Worm (Caenorhabditis elegans): ENCODE results near the gene tni-1.
A peak's percentile ranks its signal among the peaks of the same experiment; 100 is the strongest.

tni-1 gene

ce11 chrX:11355856-11356255, 21.4 kb downstream of the tni-1 start:
- no peak for TF ChIP-seq lsy-12 (tag; optimal IDR thresholded peaks at IDR 0.05)
- no peak for TF ChIP-seq snpc-4 (tag; optimal IDR thresholded peaks at IDR 0.05)
- no peak for TF ChIP-seq nhr-23 (tag; optimal IDR thresholded peaks at IDR 0.05)
- TF ChIP-seq skn-1 (tag; optimal IDR thresholded peaks at IDR 0.05) = no peak
- TF ChIP-seq ceh-82 (tag; optimal IDR thresholded peaks at IDR 0.05) = no peak
- TF ChIP-seq fos-1 (tag; optimal IDR thresholded peaks at IDR 0.05) = no peak
- TF ChIP-seq nhr-12 (tag; optimal IDR thresholded peaks at IDR 0.05) = no peak
- no peak for TF ChIP-seq ztf-11 (tag; optimal IDR thresholded peaks at IDR 0.05)
- TF ChIP-seq ceh-28 (tag; optimal IDR thresholded peaks at IDR 0.05) = no peak
- TF ChIP-seq nhr-11 (tag; optimal IDR thresholded peaks at IDR 0.05) = no peak
- TF ChIP-seq ceh-9 (tag; optimal IDR thresholded peaks at IDR 0.05) = no peak
- TF ChIP-seq nhr-67 (tag; optimal IDR thresholded peaks at IDR 0.05) = no peak

- no peak for TF ChIP-seq fos-1 (tag; optimal IDR thresholded peaks at IDR 0.05)
- TF ChIP-seq zag-1 (tag; optimal IDR thresholded peaks at IDR 0.05) = no peak
- no peak for TF ChIP-seq hmg-11 (tag; optimal IDR thresholded peaks at IDR 0.05)
- no peak for TF ChIP-seq eor-1 (tag; optimal IDR thresholded peaks at IDR 0.05)
- no peak for TF ChIP-seq nhr-77 (tag; optimal IDR thresholded peaks at IDR 0.05)
- no peak for TF ChIP-seq snpc-4 (tag; optimal IDR thresholded peaks at IDR 0.05)
- no peak for TF ChIP-seq nhr-67 (tag; optimal IDR thresholded peaks at IDR 0.05)
- no peak for TF ChIP-seq unc-39 (tag; optimal IDR thresholded peaks at IDR 0.05)
Measured at ce11 chrX:11351856-11352255, 25.4 kb downstream of the tni-1 start, which contains the start of gene pgp-3. Gene pgp-3, plus strand, starts transcription at chrX:11352156.

- peak; percentile 91 for TF ChIP-seq elt-2 (tag; optimal IDR thresholded peaks at IDR 0.05)
- peak; percentile 21 for TF ChIP-seq pqm-1 (tag; optimal IDR thresholded peaks at IDR 0.05)
- no peak for TF ChIP-seq R02D3.7 (tag; optimal IDR thresholded peaks at IDR 0.05)
- TF ChIP-seq nhr-77 (tag; optimal IDR thresholded peaks at IDR 0.05) = no peak
Measured at ce11 chrX:11351288-11351687, 26.0 kb downstream of the tni-1 start.

- no peak for TF ChIP-seq sea-2 (GFP tag; optimal IDR thresholded peaks at IDR 0.05)
- no peak for TF ChIP-seq ZK546.5 (tag; optimal IDR thresholded peaks at IDR 0.05)
- TF ChIP-seq pha-4 (tag; optimal IDR thresholded peaks at IDR 0.05) = no peak
- TF ChIP-seq egl-27 (tag; optimal IDR thresholded peaks at IDR 0.05) = no peak
- no peak for TF ChIP-seq nhr-76 (tag; optimal IDR thresholded peaks at IDR 0.05)
- TF ChIP-seq snpc-4 (tag; optimal IDR thresholded peaks at IDR 0.05) = no peak
- no peak for TF ChIP-seq eor-1 (tag; optimal IDR thresholded peaks at IDR 0.05)
- no peak for TF ChIP-seq unc-62 (GFP tag; optimal IDR thresholded peaks at IDR 0.05)
- no peak for TF ChIP-seq jun-1 (tag; optimal IDR thresholded peaks at IDR 0.05)
- no peak for TF ChIP-seq skn-1 (tag; optimal IDR thresholded peaks at IDR 0.05)
- TF ChIP-seq nhr-25 (tag; optimal IDR thresholded peaks at IDR 0.05) = no peak
- no peak for TF ChIP-seq nhr-12 (tag; optimal IDR thresholded peaks at IDR 0.05)
- no peak for TF ChIP-seq ceh-9 (tag; optimal IDR thresholded peaks at IDR 0.05)
- TF ChIP-seq hmg-11 (tag; optimal IDR thresholded peaks at IDR 0.05) = no peak
- no peak for TF ChIP-seq ztf-11 (tag; optimal IDR thresholded peaks at IDR 0.05)
- TF ChIP-seq aly-2 (tag; optimal IDR thresholded peaks at IDR 0.05) = no peak
- TF ChIP-seq zag-1 (tag; optimal IDR thresholded peaks at IDR 0.05) = no peak
- no peak for TF ChIP-seq lin-15B (tag; optimal IDR thresholded peaks at IDR 0.05)
Measured at ce11 chrX:11346155-11346554, 31.1 kb downstream of the tni-1 start, which contains the start of gene oct-2. Gene oct-2, plus strand, starts transcription at chrX:11346455.

ce11 chrX:11345471-11345870, 31.8 kb downstream of the tni-1 start:
- TF ChIP-seq snpc-4 (tag; optimal IDR thresholded peaks at IDR 0.05) = no peak
- TF ChIP-seq elt-2 (tag; optimal IDR thresholded peaks at IDR 0.05) = peak; percentile 52

ce11 chrX:11344899-11345298, 32.4 kb downstream of the tni-1 start:
- TF ChIP-seq R02D3.7 (tag; optimal IDR thresholded peaks at IDR 0.05) (no peak), nhr-23 (tag; optimal IDR thresholded peaks at IDR 0.05) (no peak), ztf-4 (tag; optimal IDR thresholded peaks at IDR 0.05) (no peak), ceh-16 (tag; optimal IDR thresholded peaks at IDR 0.05) (no peak), elt-2 (tag; optimal IDR thresholded peaks at IDR 0.05) (no peak), pha-4 (tag; optimal IDR thresholded peaks at IDR 0.05) (no peak), mdl-1 (tag; optimal IDR thresholded peaks at IDR 0.05) (no peak), daf-12 (tag; optimal IDR thresholded peaks at IDR 0.05) (no peak), egl-5 (tag; optimal IDR thresholded peaks at IDR 0.05) (peak; percentile 7), unc-39 (tag; optimal IDR thresholded peaks at IDR 0.05) (no peak), lin-39 (tag; optimal IDR thresholded peaks at IDR 0.05) (peak; percentile 5), nhr-43 (tag; optimal IDR thresholded peaks at IDR 0.05; ENCODE audit: poor library complexity, severe bottlenecking) (no peak), sea-2 (GFP tag; optimal IDR thresholded peaks at IDR 0.05) (no peak), ceh-9 (tag; optimal IDR thresholded peaks at IDR 0.05) (no peak)

All from whole organism, L3 larva.